Fruit fly (Drosophila melanogaster): ENCODE data around the gene Ir7d.

The Ir7d gene

DNA sequence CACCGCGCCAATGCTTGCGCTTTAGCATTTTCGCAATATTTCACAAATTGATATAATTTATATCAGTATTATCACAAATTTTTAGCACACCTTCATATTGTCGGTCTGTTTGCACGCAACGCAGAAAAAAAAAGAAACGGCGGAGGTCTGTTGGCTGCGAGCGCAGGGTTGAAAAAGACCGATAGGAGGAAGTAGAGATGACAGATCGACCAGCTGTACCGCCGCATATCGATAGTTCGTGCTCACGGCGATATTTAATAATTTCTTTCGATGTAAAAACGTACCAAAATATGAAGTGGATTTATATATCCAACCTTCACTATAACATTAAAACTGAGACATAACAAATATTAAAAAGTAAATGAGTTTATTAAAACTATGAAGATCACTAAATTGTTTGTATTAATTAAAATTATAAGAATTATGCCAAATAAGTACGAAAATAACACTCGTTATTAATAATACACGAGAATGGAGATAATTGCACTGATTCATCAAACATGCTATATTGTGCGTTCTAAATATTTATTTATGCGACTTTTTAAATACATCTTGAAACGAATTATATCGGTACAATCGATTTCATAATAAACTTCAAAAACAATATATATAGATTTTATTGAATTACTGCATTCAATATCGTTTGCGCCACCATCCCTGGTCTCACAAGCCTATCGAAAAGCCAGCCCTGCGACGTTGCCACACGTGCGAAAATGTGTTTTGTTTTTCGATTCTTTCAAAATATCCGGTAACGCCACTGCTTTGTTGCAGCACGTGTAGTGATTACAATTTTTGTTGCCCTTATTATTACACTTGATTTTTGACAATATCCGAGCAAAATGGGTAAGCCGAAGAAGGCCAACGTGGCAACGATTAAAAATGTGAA lies 22.8 kb upstream of the Ir7d start, which contains the start of the genes RpS6 and bys (continued):
- TF ChIP-seq hkb (optimal IDR thresholded peaks at IDR 0.05), result no peak
- peak; percentile 35; the same call in 1 of the 2 replicates for TF ChIP-seq hkb (GFP tag; IDR thresholded peaks at IDR 0.05)
- peak; percentile 74 for TF ChIP-seq Max (GFP tag; optimal IDR thresholded peaks at IDR 0.05)
- TF ChIP-seq CG12155 (GFP tag; optimal IDR thresholded peaks at IDR 0.05), result peak; percentile 16
- peak; percentile 16 for TF ChIP-seq Sry-β (GFP tag; optimal IDR thresholded peaks at IDR 0.05)
- no peak for TF ChIP-seq CG10462 (GFP tag; optimal IDR thresholded peaks at IDR 0.05)
- no peak for TF ChIP-seq CG7357 (GFP tag; IDR thresholded peaks at IDR 0.05)
- peak; percentile 38; the same call in 1 of the 2 replicates for TF ChIP-seq CG3847 (GFP tag; IDR thresholded peaks at IDR 0.05)
- no peak for TF ChIP-seq CG10321 (GFP tag; IDR thresholded peaks at IDR 0.05)
- TF ChIP-seq run (tag; optimal IDR thresholded peaks at IDR 0.05), result peak; percentile 7
- TF ChIP-seq pan (optimal IDR thresholded peaks at IDR 0.05), result no peak
- peak in 1 of 2 experiments; percentile 65 for TF ChIP-seq pan (GFP tag; optimal IDR thresholded peaks at IDR 0.05 in 1 of 2, IDR thresholded peaks at IDR 0.05 in 1 of 2)
- TF ChIP-seq CG7786 (GFP tag; optimal IDR thresholded peaks at IDR 0.05), result no peak
- TF ChIP-seq sens (GFP tag), result no peak
- peak; percentile 22 for TF ChIP-seq CG3995 (GFP tag; optimal IDR thresholded peaks at IDR 0.05)
- no peak for TF ChIP-seq dimm (GFP tag; IDR thresholded peaks at IDR 0.05)
- TF ChIP-seq CG8944 (GFP tag; optimal IDR thresholded peaks at IDR 0.05), result peak; percentile 32
- TF ChIP-seq D (optimal IDR thresholded peaks at IDR 0.05), result no peak
- TF ChIP-seq D (GFP tag; optimal IDR thresholded peaks at IDR 0.05), result peak; percentile 10

DNA sequence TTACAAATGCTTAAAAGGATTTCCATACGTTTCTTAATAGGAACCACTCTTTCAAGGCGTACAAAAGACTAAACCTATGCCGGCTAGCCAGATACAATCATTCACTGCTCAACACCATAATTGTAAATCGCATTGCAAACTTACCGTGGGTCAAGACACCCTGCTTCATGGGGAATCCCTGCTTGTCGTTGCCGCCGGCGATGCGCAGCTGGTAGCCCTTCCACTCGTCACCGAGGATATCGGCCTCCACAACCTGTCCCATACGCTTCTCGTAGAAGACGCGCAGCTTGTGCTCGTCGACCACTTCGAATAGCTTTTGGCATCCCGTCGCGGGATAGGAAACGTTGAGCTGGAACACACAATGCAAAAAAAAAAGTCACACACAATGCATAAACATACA lies 22.0 kb upstream of the Ir7d start:
- TF ChIP-seq Opbp (GFP tag; IDR thresholded peaks at IDR 0.05; ENCODE audit: partially characterized antibody) (0 out of 3 replicates have a peak, but pooled peaks have one; percentile 10), sens (GFP tag) (peak; percentile 53), Ada2b (GFP tag; IDR thresholded peaks at IDR 0.05) (no peak), CG1024 (GFP tag; IDR thresholded peaks at IDR 0.05) (no peak), Ets65A (GFP tag) (peak; percentile 65), h (optimal IDR thresholded peaks at IDR 0.05) (no peak)

DNA sequence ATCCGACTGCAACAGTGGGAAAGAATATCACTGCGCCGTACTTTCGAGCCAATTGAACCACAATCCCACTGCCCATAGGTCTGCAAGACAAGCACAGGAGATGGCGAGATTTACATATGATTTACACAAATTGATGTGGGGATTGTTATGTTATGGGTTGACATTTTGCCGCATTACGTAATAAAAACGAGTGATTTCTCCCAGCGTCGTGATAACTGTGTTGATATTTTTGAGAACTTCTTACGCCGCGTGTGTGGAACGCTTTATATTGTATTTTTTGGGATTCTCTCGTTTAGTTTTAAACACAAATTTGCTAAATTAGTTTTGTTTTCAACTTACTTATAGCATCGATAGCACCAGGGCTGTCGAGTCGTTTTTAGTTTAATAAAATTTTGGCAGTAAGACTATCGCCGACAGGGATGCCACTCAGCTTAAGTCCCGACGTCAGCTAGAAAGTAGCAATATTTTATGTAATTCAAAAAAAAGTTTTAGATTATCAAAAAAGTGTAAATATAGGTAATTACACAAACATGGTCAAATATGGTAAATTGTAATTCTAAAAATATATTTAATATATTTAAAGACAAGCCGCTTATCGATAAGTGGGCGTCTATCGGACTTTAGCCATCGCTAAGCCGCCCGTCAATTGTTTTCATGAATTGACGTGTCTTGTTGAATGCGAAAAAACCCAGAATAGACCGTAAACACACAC lies 14.9 kb upstream of the Ir7d start, which contains the start of the genes CG45089, ND-MNLL and p115:
CG45089 (minus strand) TSS at position 388 of the 712 bp plus-strand sequence.
ND-MNLL (minus strand) TSS at position 388 of the 712 bp plus-strand sequence.
p115 (plus strand) TSS at position 621 of the 712 bp plus-strand sequence.
- TF ChIP-seq lov (optimal IDR thresholded peaks at IDR 0.05) (no peak), lov (GFP tag; IDR thresholded peaks at IDR 0.05) (no peak), D (optimal IDR thresholded peaks at IDR 0.05) (no peak), D (GFP tag; optimal IDR thresholded peaks at IDR 0.05) (no peak), gcm2 (GFP tag; optimal IDR thresholded peaks at IDR 0.05) (no peak), CG6272 (GFP tag; IDR thresholded peaks at IDR 0.05) (peak; percentile 42; the same call in 1 of the 2 replicates), Myb (GFP tag; optimal IDR thresholded peaks at IDR 0.05) (peak; percentile 20), CG31388 (GFP tag; optimal IDR thresholded peaks at IDR 0.05) (peak; percentile 6), CG15696 (tag; optimal IDR thresholded peaks at IDR 0.05) (peak; percentile 73), Hr51 (GFP tag; optimal IDR thresholded peaks at IDR 0.05) (peak; percentile 35 to 64), sima (GFP tag; optimal IDR thresholded peaks at IDR 0.05) (no peak), CG10462 (GFP tag; optimal IDR thresholded peaks at IDR 0.05) (peak; percentile 24), CG1603 (tag; optimal IDR thresholded peaks at IDR 0.05) (peak; percentile 27), row (GFP tag; IDR thresholded peaks at IDR 0.05) (peak; percentile 86), nom (GFP tag; optimal IDR thresholded peaks at IDR 0.05) (no peak), Fer2 (tag; optimal IDR thresholded peaks at IDR 0.05) (peak; percentile 40), Pdp1 (GFP tag; optimal IDR thresholded peaks at IDR 0.05) (peak in 1 of 2 experiments; percentile 98), Mes4 (GFP tag; optimal IDR thresholded peaks at IDR 0.05) (no peak), sug (tag; optimal IDR thresholded peaks at IDR 0.05) (peak; percentile 65), tio (GFP tag; optimal IDR thresholded peaks at IDR 0.05) (peak; percentile 19), gt (GFP tag; IDR thresholded peaks at IDR 0.05) (no peak), Optix (GFP tag; IDR thresholded peaks at IDR 0.05) (0 out of 3 replicates have a peak, but pooled peaks have one; percentile 18), CG1832 (GFP tag; optimal IDR thresholded peaks at IDR 0.05) (no peak), trem (tag; optimal IDR thresholded peaks at IDR 0.05) (peak; percentile 87), Dek (tag; optimal IDR thresholded peaks at IDR 0.05) (peak; percentile 48), peb (GFP tag; IDR thresholded peaks at IDR 0.05) (no peak)
